Worm (Caenorhabditis elegans): ENCODE measurements around the gene atad-3.

atad-3 gene

DNA sequence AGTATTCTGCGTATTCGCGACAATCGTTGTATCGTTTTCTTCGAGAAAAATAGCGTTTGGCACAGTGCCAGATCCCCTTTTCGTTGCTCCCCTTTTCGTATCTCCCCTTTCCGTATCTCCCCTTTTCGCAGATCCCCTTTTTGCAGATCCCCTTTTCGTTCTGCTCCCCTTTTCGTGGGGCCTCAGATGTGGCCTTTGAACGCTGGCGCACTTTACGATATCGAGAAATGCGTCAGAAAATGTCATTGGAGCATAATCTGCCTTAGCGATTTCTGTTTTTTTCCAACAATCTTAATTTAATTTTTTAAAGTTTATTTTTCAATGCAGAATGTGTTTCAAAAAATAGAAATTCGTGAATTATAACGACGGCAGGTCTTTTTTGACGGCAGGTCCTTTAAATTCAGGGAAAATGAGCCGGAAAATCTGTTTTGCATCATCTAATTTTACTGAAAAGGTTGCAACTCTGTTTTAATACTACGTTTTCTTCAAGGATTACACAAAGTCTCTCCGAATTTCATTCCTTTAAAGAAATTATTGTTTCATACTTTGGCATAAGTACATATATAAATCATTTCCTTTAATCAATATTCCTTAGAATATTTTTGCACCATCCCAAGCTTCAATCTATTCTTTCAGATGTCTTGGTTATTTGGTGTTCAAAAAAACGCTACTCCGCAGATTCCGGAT lies at the start of gene atad-3 (continued):
- TF ChIP-seq nhr-84 (tag; optimal IDR thresholded peaks at IDR 0.05) = no peak
- TF ChIP-seq nhr-47 (tag; optimal IDR thresholded peaks at IDR 0.05) = peak; percentile 93
- TF ChIP-seq lin-14 (GFP tag; optimal IDR thresholded peaks at IDR 0.05) = peak; percentile 93
- no peak for TF ChIP-seq nhr-12 (tag; optimal IDR thresholded peaks at IDR 0.05)
- TF ChIP-seq egl-27 (tag; optimal IDR thresholded peaks at IDR 0.05) = no peak
- peak; percentile 88 for TF ChIP-seq swsn-7 (tag; optimal IDR thresholded peaks at IDR 0.05)
- TF ChIP-seq fos-1 (tag; optimal IDR thresholded peaks at IDR 0.05) = peak; percentile 69
- TF ChIP-seq lin-13 (GFP tag; optimal IDR thresholded peaks at IDR 0.05) = peak; percentile 90
- TF ChIP-seq rnt-1 (tag; optimal IDR thresholded peaks at IDR 0.05) = peak; percentile 99
- no peak for TF ChIP-seq ces-1 (GFP tag; optimal IDR thresholded peaks at IDR 0.05)
- TF ChIP-seq mdl-1 (tag; optimal IDR thresholded peaks at IDR 0.05) = peak in 1 of 2 experiments; percentile 75
- peak; percentile 88 for TF ChIP-seq xbp-1 (tag; optimal IDR thresholded peaks at IDR 0.05)
- no peak for TF ChIP-seq ceh-90 (tag; optimal IDR thresholded peaks at IDR 0.05)
- peak; percentile 65 for TF ChIP-seq jun-1 (tag; optimal IDR thresholded peaks at IDR 0.05)
- TF ChIP-seq sptf-1 (tag; optimal IDR thresholded peaks at IDR 0.05) = no peak
- TF ChIP-seq zip-4 (GFP tag; optimal IDR thresholded peaks at IDR 0.05) = peak; percentile 58
- TF ChIP-seq fkh-4 (tag; optimal IDR thresholded peaks at IDR 0.05; ENCODE audit: borderline replicate concordance) = peak; percentile 50
- peak; percentile 83 for TF ChIP-seq egl-13 (tag; optimal IDR thresholded peaks at IDR 0.05)
- no peak for TF ChIP-seq unc-62 (GFP tag; optimal IDR thresholded peaks at IDR 0.05)
- peak; percentile 77 for TF ChIP-seq vab-15 (tag; optimal IDR thresholded peaks at IDR 0.05)
- peak; percentile 93 for TF ChIP-seq fkh-8 (tag; optimal IDR thresholded peaks at IDR 0.05)
- TF ChIP-seq mep-1 (tag; optimal IDR thresholded peaks at IDR 0.05) = peak; percentile 88
- TF ChIP-seq nhr-85 (tag) = peak; percentile 87
- peak; percentile 76 for TF ChIP-seq aly-2 (tag; optimal IDR thresholded peaks at IDR 0.05)
- peak; percentile 87 to 89 for TF ChIP-seq efl-1 (optimal IDR thresholded peaks at IDR 0.05)
- peak; percentile 79 to 98 for TF ChIP-seq efl-1 (GFP tag; optimal IDR thresholded peaks at IDR 0.05 in 1 of 2)
- peak; percentile 67 for TF ChIP-seq F16B12.6 (tag; optimal IDR thresholded peaks at IDR 0.05)
- TF ChIP-seq ama-1 (optimal IDR thresholded peaks at IDR 0.05) = no peak
- TF ChIP-seq nhr-71 (tag; optimal IDR thresholded peaks at IDR 0.05) = peak; percentile 95
- peak; percentile 97 for TF ChIP-seq isw-1 (GFP tag; IDR thresholded peaks at IDR 0.05)
- TF ChIP-seq mef-2 (tag; optimal IDR thresholded peaks at IDR 0.05) = no peak
- TF ChIP-seq fkh-10 (GFP tag; optimal IDR thresholded peaks at IDR 0.05) = peak; percentile 66
- no peak for TF ChIP-seq nhr-28 (tag; optimal IDR thresholded peaks at IDR 0.05)
- TF ChIP-seq nhr-19 (GFP tag; conservative IDR thresholded peaks at IDR 0.05) = peak; percentile 95

ce11 chrII:10199906-10200305 lies 48.9 kb upstream of the atad-3 start, which contains the start of gene R05H5.4:
Gene R05H5.4, minus strand, starts transcription at chrII:10200006.
- TF ChIP-seq aly-2 (tag; optimal IDR thresholded peaks at IDR 0.05) = no peak
- TF ChIP-seq ceh-90 (tag; optimal IDR thresholded peaks at IDR 0.05) = no peak
- no peak for TF ChIP-seq zip-4 (GFP tag; optimal IDR thresholded peaks at IDR 0.05)
- no peak for TF ChIP-seq mdl-1 (tag; optimal IDR thresholded peaks at IDR 0.05)
- no peak for TF ChIP-seq ceh-88 (GFP tag; IDR thresholded peaks at IDR 0.05)
- no peak for TF ChIP-seq vab-15 (tag; optimal IDR thresholded peaks at IDR 0.05)
- no peak for TF ChIP-seq egl-13 (tag; optimal IDR thresholded peaks at IDR 0.05)
- TF ChIP-seq zag-1 (tag; optimal IDR thresholded peaks at IDR 0.05) = no peak
- TF ChIP-seq lsy-2 (tag; optimal IDR thresholded peaks at IDR 0.05) = no peak
- no peak for TF ChIP-seq nhr-20 (tag; optimal IDR thresholded peaks at IDR 0.05)
- TF ChIP-seq elt-3 (tag; optimal IDR thresholded peaks at IDR 0.05) = no peak
- TF ChIP-seq efl-1 (optimal IDR thresholded peaks at IDR 0.05) = no peak
- TF ChIP-seq efl-1 (GFP tag; optimal IDR thresholded peaks at IDR 0.05 in 1 of 2) = no peak
- no peak for TF ChIP-seq dpl-1 (GFP tag; optimal IDR thresholded peaks at IDR 0.05)

DNA sequence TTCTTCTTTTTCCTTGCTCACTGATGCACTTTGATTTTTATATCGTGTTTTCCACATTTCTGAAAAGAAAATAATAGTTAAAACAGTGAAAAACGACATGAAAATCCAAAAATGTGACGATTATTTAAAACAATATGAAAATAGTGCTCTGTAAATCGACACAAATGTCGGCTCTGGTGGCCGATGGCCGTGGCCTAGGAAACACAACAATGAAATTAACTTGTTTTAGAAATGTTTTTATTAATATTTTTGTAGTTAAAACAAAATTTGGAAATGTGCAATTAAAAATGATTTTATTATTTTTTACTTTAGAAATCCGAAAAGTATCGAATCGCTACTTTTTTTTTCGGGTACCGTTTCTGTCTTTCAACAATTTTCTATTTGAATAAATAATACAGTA lies 48.0 kb upstream of the atad-3 start, which contains the start of gene arv-1:
TSS of gene arv-1 (minus strand) at position 65 of the 400 bp plus-strand sequence.
- peak in 1 of 2 experiments; percentile 78 for TF ChIP-seq ztf-11 (tag; optimal IDR thresholded peaks at IDR 0.05)
- TF ChIP-seq ceh-82 (tag; optimal IDR thresholded peaks at IDR 0.05) = peak; percentile 46 to 66 (median 50)
- peak; percentile 66 for TF ChIP-seq unc-130 (tag; optimal IDR thresholded peaks at IDR 0.05)
- peak; percentile 49 for TF ChIP-seq lin-15B (tag; optimal IDR thresholded peaks at IDR 0.05)
- TF ChIP-seq alr-1 (tag; optimal IDR thresholded peaks at IDR 0.05; ENCODE audit: borderline replicate concordance) = no peak
- no peak for TF ChIP-seq Y116A8C.19 (tag; optimal IDR thresholded peaks at IDR 0.05; ENCODE audit: borderline replicate concordance)
- peak; percentile 36 for TF ChIP-seq sox-4 (tag; optimal IDR thresholded peaks at IDR 0.05)
- no peak for TF ChIP-seq lin-39 (tag; optimal IDR thresholded peaks at IDR 0.05)
- peak; percentile 27 for TF ChIP-seq nhr-11 (tag; optimal IDR thresholded peaks at IDR 0.05)
- no peak for TF ChIP-seq nhr-77 (tag; optimal IDR thresholded peaks at IDR 0.05)
- TF ChIP-seq fos-1 (tag; optimal IDR thresholded peaks at IDR 0.05) = no peak
- no peak for TF ChIP-seq zip-4 (GFP tag; optimal IDR thresholded peaks at IDR 0.05)
- no peak for TF ChIP-seq tlp-1 (tag; optimal IDR thresholded peaks at IDR 0.05)
- TF ChIP-seq ces-1 (GFP tag; optimal IDR thresholded peaks at IDR 0.05) = no peak
- TF ChIP-seq xbp-1 (tag; optimal IDR thresholded peaks at IDR 0.05) = peak; percentile 72
